Worm (Caenorhabditis elegans) whole organism, L4 larva: ENCODE measurements around the gene F56H11.2.

Experiments used
- D1046.2 ChIP-seq: fragments of 200-800 bp; sonication (Bioruptor generic); IDR thresholded peaks from 2 replicates; pipeline ENCODE4 v1.3.6; 2022; ENCODE audit warnings: missing genetic modification characterization, missing compliant biosample characterization
- F49E8.2 ChIP-seq: sonication (generic microtip); optimal IDR thresholded peaks from 2 replicates; lab custom pipeline; 2016; ENCODE audit warnings: missing compliant biosample characterization, mild to moderate bottlenecking, missing genetic modification characterization, borderline replicate concordance
- Y5F2A.4 ChIP-seq: fragments of 200-800 bp; sonication (Bioruptor generic); optimal IDR thresholded peaks from 2 replicates; lab custom pipeline; 2018; ENCODE audit warnings: mild to moderate bottlenecking, missing genetic modification characterization, missing compliant biosample characterization
- ZK337.2 ChIP-seq: fragments of 200-800 bp; sonication (Bioruptor generic); IDR thresholded peaks from 2 replicates; pipeline ENCODE4 v1.3.6; 2022; ENCODE audit warnings: missing genetic modification reagents, missing genetic modification characterization, missing compliant biosample characterization
- ZK546.5 ChIP-seq, 2 experiments: sonication (generic microtip); optimal IDR thresholded peaks; 2 replicates each; lab custom pipeline; 2017; ENCODE audit warnings: missing biosample characterization in 2 of 2, missing genetic modification characterization in 2 of 2
- ama-1 ChIP-seq: fragments of 150-350 bp; optimal IDR thresholded peaks from 2 replicates; lab custom pipeline; 2014; ENCODE audit warnings: inconsistent platforms, mixed read lengths
- ceh-20 ChIP-seq: fragments of 200-800 bp; sonication (Bioruptor generic); IDR thresholded peaks from 2 replicates; pipeline ENCODE4 v1.3.6; 2022; ENCODE audit warnings: missing genetic modification reagents, missing genetic modification characterization, missing compliant biosample characterization
- ceh-82 ChIP-seq: sonication (generic microtip); optimal IDR thresholded peaks from 2 replicates; lab custom pipeline; 2017; ENCODE audit warnings: missing biosample characterization, missing genetic modification characterization
- ces-1 ChIP-seq: fragments of 150-350 bp; sonication (generic microtip); optimal IDR thresholded peaks from 4 replicates; lab custom pipeline; 2014; ENCODE audit warnings: missing biosample characterization, missing genetic modification reagents, missing genetic modification characterization
- cey-2 ChIP-seq: sonication (generic microtip); optimal IDR thresholded peaks from 3 replicates; lab custom pipeline; 2017; ENCODE audit warnings: missing genetic modification characterization, mild to moderate bottlenecking, missing compliant biosample characterization, antibody characterized with exemption, borderline replicate concordance; ENCODE audit not compliant: insufficient read depth
- daf-12 ChIP-seq: fragments of 150-350 bp; optimal IDR thresholded peaks from 2 replicates; lab custom pipeline; 2014; ENCODE audit warnings: missing biosample characterization, missing genetic modification reagents, missing genetic modification characterization
- daf-16 ChIP-seq, 3 experiments: sonication (generic microtip); optimal IDR thresholded peaks; 2 replicates each; lab custom pipeline; 2016 to 2017; ENCODE audit warnings: missing genetic modification characterization in 3 of 3, missing genetic modification reagents in 3 of 3, mild to moderate bottlenecking in 2 of 3, missing compliant biosample characterization in 2 of 3, missing biosample characterization in 1 of 3, moderate library complexity in 1 of 3
- daf-19 ChIP-seq: fragments of 200-800 bp; sonication (Bioruptor generic); conservative IDR thresholded peaks from 2 replicates; pipeline ENCODE4 v1.3.6; 2022; ENCODE audit warnings: missing genetic modification characterization, missing compliant biosample characterization
- daf-8 ChIP-seq: fragments of 200-800 bp; sonication (Bioruptor generic); IDR thresholded peaks from 2 replicates; pipeline ENCODE4 v1.3.6; 2022; ENCODE audit warnings: missing genetic modification characterization, missing compliant biosample characterization
- dpl-1 ChIP-seq: fragments of 150-350 bp; optimal IDR thresholded peaks from 2 replicates; lab custom pipeline; 2014; ENCODE audit warnings: missing biosample characterization, missing genetic modification reagents, missing genetic modification characterization
- duxl-1 ChIP-seq: sonication (generic microtip); optimal IDR thresholded peaks from 2 replicates; lab custom pipeline; 2016; ENCODE audit warnings: mild to moderate bottlenecking, missing genetic modification characterization, moderate library complexity, missing compliant biosample characterization; ENCODE audit not compliant: poor library complexity
- egl-27 ChIP-seq: sonication (generic microtip); optimal IDR thresholded peaks from 3 replicates; lab custom pipeline; 2017; ENCODE audit warnings: missing biosample characterization, missing genetic modification reagents, missing genetic modification characterization
- fkh-10 ChIP-seq: fragments of 150-350 bp; optimal IDR thresholded peaks from 2 replicates; lab custom pipeline; 2014; ENCODE audit warnings: missing biosample characterization, missing genetic modification reagents, missing genetic modification characterization
- gei-8 ChIP-seq: fragments of 200-800 bp; sonication (Bioruptor generic); optimal IDR thresholded peaks from 2 replicates; lab custom pipeline; 2018; ENCODE audit warnings: mild to moderate bottlenecking, missing genetic modification characterization, missing compliant biosample characterization
- hlh-11 ChIP-seq: fragments of 200-800 bp; sonication (Bioruptor generic); optimal IDR thresholded peaks from 2 replicates; lab custom pipeline; 2018; ENCODE audit warnings: mild to moderate bottlenecking, missing genetic modification characterization, missing compliant biosample characterization
- hmg-1.1 ChIP-seq: fragments of 200-800 bp; sonication (Bioruptor generic); IDR thresholded peaks from 2 replicates; pipeline ENCODE4 v1.3.6; 2022; ENCODE audit warnings: missing genetic modification reagents, missing genetic modification characterization, missing compliant biosample characterization
- jun-1 ChIP-seq: fragments of 150-350 bp; optimal IDR thresholded peaks from 2 replicates; lab custom pipeline; 2014; ENCODE audit warnings: missing biosample characterization, missing genetic modification reagents, missing genetic modification characterization
- lim-7 ChIP-seq: fragments of 200-800 bp; sonication (Bioruptor generic); IDR thresholded peaks from 2 replicates; pipeline ENCODE4 v1.3.6; 2022; ENCODE audit warnings: missing genetic modification characterization, missing compliant biosample characterization
- lin-1 ChIP-seq: fragments of 200-800 bp; sonication (Bioruptor generic); IDR thresholded peaks from 2 replicates; pipeline ENCODE4 v1.3.6; 2022; ENCODE audit warnings: missing genetic modification reagents, missing genetic modification characterization, missing compliant biosample characterization
- lin-15B ChIP-seq: fragments of 150-350 bp; sonication (generic microtip); optimal IDR thresholded peaks from 3 replicates; lab custom pipeline; 2014; ENCODE audit warnings: missing biosample characterization, missing genetic modification characterization
- lin-38 ChIP-seq: fragments of 200-800 bp; sonication (Bioruptor generic); IDR thresholded peaks from 2 replicates; pipeline ENCODE4 v1.3.6; 2022; ENCODE audit warnings: missing genetic modification reagents, missing genetic modification characterization, missing compliant biosample characterization
- lin-39 ChIP-seq: fragments of 150-350 bp; optimal IDR thresholded peaks from 2 replicates; lab custom pipeline; 2014; ENCODE audit warnings: missing biosample characterization, missing genetic modification reagents, missing genetic modification characterization
- madf-5 ChIP-seq, 2 experiments: fragments of 200-800 bp; sonication (Bioruptor generic); IDR thresholded peaks; 2 replicates each; pipeline ENCODE4 v1.3.6; 2022; ENCODE audit warnings: missing compliant biosample characterization in 2 of 2, missing genetic modification characterization in 2 of 2
- mxl-3 ChIP-seq: fragments of 200-800 bp; sonication (Bioruptor generic); optimal IDR thresholded peaks from 2 replicates; lab custom pipeline; 2018; ENCODE audit warnings: mild to moderate bottlenecking, missing genetic modification characterization, missing compliant biosample characterization
- nhr-102 ChIP-seq: sonication (generic microtip); optimal IDR thresholded peaks from 2 replicates; lab custom pipeline; 2016; ENCODE audit warnings: mild to moderate bottlenecking, missing genetic modification characterization, moderate library complexity, missing compliant biosample characterization
- nhr-111 ChIP-seq: fragments of 200-800 bp; sonication (Bioruptor generic); optimal IDR thresholded peaks from 2 replicates; lab custom pipeline; 2018; ENCODE audit warnings: mild to moderate bottlenecking, missing genetic modification characterization, missing compliant biosample characterization
- nhr-25 ChIP-seq: sonication (generic microtip); optimal IDR thresholded peaks from 2 replicates; lab custom pipeline; 2017; ENCODE audit warnings: missing genetic modification characterization, mild to moderate bottlenecking, missing compliant biosample characterization, antibody characterized with exemption, moderate library complexity, borderline replicate concordance; ENCODE audit not compliant: insufficient read depth
- nhr-41 ChIP-seq: fragments of 200-800 bp; sonication (Bioruptor generic); IDR thresholded peaks from 2 replicates; pipeline ENCODE4 v1.3.6; 2022; ENCODE audit warnings: missing genetic modification reagents, missing genetic modification characterization, missing compliant biosample characterization
- nhr-42 ChIP-seq: fragments of 200-800 bp; sonication (Bioruptor generic); IDR thresholded peaks from 2 replicates; pipeline ENCODE4 v1.3.6; 2022; ENCODE audit warnings: missing genetic modification characterization, missing compliant biosample characterization
- nhr-76 ChIP-seq: fragments of 150-350 bp; optimal IDR thresholded peaks from 2 replicates; lab custom pipeline; 2014; ENCODE audit warnings: missing biosample characterization, missing genetic modification characterization
- nhr-77 ChIP-seq: fragments of 150-350 bp; optimal IDR thresholded peaks from 2 replicates; lab custom pipeline; 2014; ENCODE audit warnings: missing biosample characterization, missing genetic modification characterization
- pha-4 ChIP-seq, 2 experiments: fragments of 150-350 bp in 1 of 2; fragments of 200-800 bp in 1 of 2; sonication (Bioruptor generic) in 1 of 2; IDR thresholded peaks in 1 of 2; optimal IDR thresholded peaks in 1 of 2; 2 replicates each; pipeline versions ENCODE4 v1.3.6 to Lab custom; 2014 to 2022; ENCODE audit warnings: missing genetic modification characterization in 2 of 2, missing genetic modification reagents in 2 of 2, missing biosample characterization in 1 of 2, missing compliant biosample characterization in 1 of 2
- php-3 ChIP-seq: fragments of 200-800 bp; sonication (Bioruptor generic); IDR thresholded peaks from 2 replicates; pipeline ENCODE4 v1.3.6; 2022; ENCODE audit warnings: missing genetic modification reagents, missing genetic modification characterization, missing compliant biosample characterization
- rbr-2 ChIP-seq: sonication (generic microtip); optimal IDR thresholded peaks from 2 replicates; lab custom pipeline; 2016; ENCODE audit warnings: missing genotype, missing genetic modification characterization, missing compliant biosample characterization
- saeg-2 ChIP-seq: fragments of 200-800 bp; sonication (Bioruptor generic); IDR thresholded peaks from 2 replicates; pipeline ENCODE4 v1.3.6; 2022; ENCODE audit warnings: missing genetic modification reagents, missing genetic modification characterization, missing compliant biosample characterization
- set-16 ChIP-seq: fragments of 200-800 bp; sonication (Bioruptor generic); IDR thresholded peaks from 2 replicates; pipeline ENCODE4 v1.3.6; 2022; ENCODE audit warnings: missing genetic modification reagents, missing genetic modification characterization, missing compliant biosample characterization
- snpc-1.2 ChIP-seq: fragments of 200-800 bp; sonication (Bioruptor generic); IDR thresholded peaks from 2 replicates; pipeline ENCODE4 v1.3.6; 2022; ENCODE audit warnings: missing genetic modification reagents, missing genetic modification characterization, missing compliant biosample characterization
- snpc-4 ChIP-seq: fragments of 150-350 bp; optimal IDR thresholded peaks from 2 replicates; lab custom pipeline; 2014; ENCODE audit warnings: missing biosample characterization, missing genetic modification characterization
- spr-1 ChIP-seq: sonication (generic microtip); optimal IDR thresholded peaks from 2 replicates; lab custom pipeline; 2016; ENCODE audit warnings: mild to moderate bottlenecking, missing genetic modification characterization, missing compliant biosample characterization
- unc-130 ChIP-seq: sonication (generic microtip); optimal IDR thresholded peaks from 2 replicates; lab custom pipeline; 2016; ENCODE audit warnings: missing genetic modification reagents, missing genetic modification characterization, missing compliant biosample characterization
- unc-39 ChIP-seq: sonication (generic microtip); optimal IDR thresholded peaks from 2 replicates; lab custom pipeline; 2017; ENCODE audit warnings: missing biosample characterization, missing genetic modification characterization
- unc-62 ChIP-seq, 3 experiments: fragments of 150-350 bp in 1 of 3; sonication (generic microtip); optimal IDR thresholded peaks in 2 of 3; peaks in 1 of 3; 1 replicate in 1 of 3; 2 replicates in 2 of 3; lab custom pipeline; 2014 to 2017; ENCODE audit warnings: missing biosample characterization in 3 of 3, missing genetic modification characterization in 3 of 3, missing genetic modification reagents in 3 of 3, missing genotype in 1 of 3
- zip-11 ChIP-seq: fragments of 200-800 bp; sonication (Bioruptor generic); IDR thresholded peaks from 2 replicates; pipeline ENCODE4 v1.3.6; 2022; ENCODE audit warnings: missing genetic modification characterization, missing compliant biosample characterization
- ztf-7 ChIP-seq: fragments of 150-350 bp; optimal IDR thresholded peaks from 2 replicates; lab custom pipeline; 2014; ENCODE audit warnings: missing biosample characterization, missing genetic modification characterization

F56H11.2 gene

DNA sequence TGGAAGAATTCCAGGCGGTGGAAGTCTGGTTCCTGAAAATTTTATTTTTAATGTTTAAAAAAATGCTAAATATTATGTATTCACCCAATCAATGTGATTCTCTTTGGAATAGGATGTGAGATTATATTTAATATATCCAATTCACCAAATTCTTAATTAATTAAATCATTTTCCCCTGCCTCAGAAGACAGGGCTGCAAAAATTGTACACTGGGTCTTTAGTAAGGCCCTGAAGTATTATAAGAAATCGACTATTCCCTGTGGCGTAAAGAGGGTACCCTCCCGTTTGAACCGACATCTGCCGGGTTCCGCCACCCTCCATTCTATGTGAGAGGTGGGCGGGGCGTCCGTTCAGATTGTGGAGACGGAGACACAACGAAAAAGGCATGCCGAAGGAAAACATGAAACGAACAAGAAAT is 21.7 kb downstream of the F56H11.2 start (continued):
- peak; percentile 38 for TF ChIP-seq fkh-10 (GFP tag; lab: Kevin White, UChicago)
- TF ChIP-seq hmg-1.1 (GFP tag; lab: Robert Waterston, UW): peak; percentile 62
- 0 out of 2 replicates have a peak, but pooled peaks have one; percentile 7 for TF ChIP-seq saeg-2
- peak; percentile 19 for TF ChIP-seq ztf-7 (tag; lab: Kevin White, UChicago)
- TF ChIP-seq spr-1 (tag; lab: Kevin White, UChicago): peak; percentile 27
- peak; percentile 41 for TF ChIP-seq dpl-1
- no peak for TF ChIP-seq gei-8 (GFP tag; lab: Kevin White, UChicago)
- no peak; the same call in 1 of the 2 replicates for TF ChIP-seq daf-19
- peak; percentile 95 for TF ChIP-seq snpc-4 (tag; lab: Kevin White, UChicago)
- TF ChIP-seq lin-39 (tag; lab: Kevin White, UChicago): no peak
- no peak for TF ChIP-seq ceh-82 (tag; lab: Kevin White, UChicago)
- peak; percentile 62 for TF ChIP-seq ces-1 (GFP tag; lab: Kevin White, UChicago)
- no peak for TF ChIP-seq daf-8 (GFP tag; lab: Robert Waterston, UW)
- no peak for TF ChIP-seq nhr-77 (tag; lab: Kevin White, UChicago)
- TF ChIP-seq nhr-111 (GFP tag; lab: Kevin White, UChicago): no peak
- no peak for TF ChIP-seq ZK546.5 (tag; optimal IDR thresholded peaks at IDR 0.05; lab: Kevin White, UChicago)
- no peak for TF ChIP-seq nhr-41 (GFP tag; lab: Robert Waterston, UW)
- TF ChIP-seq daf-12 (tag; lab: Kevin White, UChicago): no peak
- no peak for TF ChIP-seq zip-11 (GFP tag; lab: Robert Waterston, UW)
- TF ChIP-seq lim-7 (GFP tag; lab: Robert Waterston, UW): 0 out of 2 replicates have a peak, but pooled peaks have one; percentile 26
- TF ChIP-seq nhr-42 (GFP tag; lab: Robert Waterston, UW): no peak
- peak; percentile 1 for TF ChIP-seq jun-1 (tag; lab: Kevin White, UChicago)
- no peak for TF ChIP-seq unc-130 (GFP tag; lab: Kevin White, UChicago)
- TF ChIP-seq unc-39 (tag; lab: Kevin White, UChicago): no peak
- peak; percentile 74 for TF ChIP-seq rbr-2 (tag; lab: Kevin White, UChicago)
- TF ChIP-seq set-16 (GFP tag; lab: Robert Waterston, UW): peak; percentile 48; the same call in 1 of the 2 replicates
- no peak for TF ChIP-seq lin-1 (GFP tag; lab: Robert Waterston, UW)
- TF ChIP-seq egl-27: no peak
- peak; percentile 17 for TF ChIP-seq nhr-25 (tag; lab: Kevin White, UChicago)
- peak; percentile 52 for TF ChIP-seq ama-1 (lab: Kevin White, UChicago)
- peak; percentile 5 to 13 for TF ChIP-seq daf-16 (GFP tag; optimal IDR thresholded peaks at IDR 0.05; lab: Kevin White, UChicago)
- TF ChIP-seq daf-16 (tag; optimal IDR thresholded peaks at IDR 0.05; lab: Kevin White, UChicago): peak; percentile 25
- no peak for TF ChIP-seq D1046.2
- TF ChIP-seq php-3 (GFP tag; lab: Robert Waterston, UW): no peak; the same call in 1 of the 2 replicates
- TF ChIP-seq snpc-1.2: peak; percentile 50
- peak; percentile 62 for TF ChIP-seq duxl-1 (tag; lab: Kevin White, UChicago)
- peak in 1 of 2 experiments; percentile 86 for TF ChIP-seq unc-62 (GFP tag; optimal IDR thresholded peaks at IDR 0.05 in 1 of 2; lab: Kevin White, UChicago)
- TF ChIP-seq unc-62 (tag; optimal IDR thresholded peaks at IDR 0.05; lab: Kevin White, UChicago): no peak
- no peak for TF ChIP-seq Y5F2A.4
- no peak for TF ChIP-seq lin-15B (tag; lab: Kevin White, UChicago)
- TF ChIP-seq hlh-11 (tag; lab: Kevin White, UChicago): peak; percentile 65
- peak; percentile 56; the same call in 1 of the 2 replicates for TF ChIP-seq pha-4 (GFP tag; IDR thresholded peaks at IDR 0.05; lab: Robert Waterston, UW)
- TF ChIP-seq pha-4 (tag; optimal IDR thresholded peaks at IDR 0.05; lab: Kevin White, UChicago): no peak
- TF ChIP-seq cey-2: no peak
- TF ChIP-seq ceh-20 (GFP tag; lab: Robert Waterston, UW): peak; percentile 40; the same call in 1 of the 2 replicates
- no peak for TF ChIP-seq nhr-76 (tag; lab: Kevin White, UChicago)
- TF ChIP-seq lin-38: peak; percentile 76
- no peak for TF ChIP-seq mxl-3 (GFP tag; lab: Kevin White, UChicago)
- TF ChIP-seq F49E8.2 (tag; lab: Kevin White, UChicago): peak; percentile 62
- TF ChIP-seq nhr-102 (tag; lab: Kevin White, UChicago): peak; percentile 67
- TF ChIP-seq ZK337.2: no peak
- TF ChIP-seq madf-5 (GFP tag; IDR thresholded peaks at IDR 0.05; lab: Robert Waterston, UW): no peak
